Fruit fly (Drosophila melanogaster) whole organism, prepupa: ENCODE results near the gene CG32681.

Experiments used
- CG11762 ChIP-seq: fragments of 200-800 bp; sonication (Bioruptor generic); optimal IDR thresholded peaks from 3 replicates; lab custom pipeline; 2016; ENCODE audit warnings: missing biosample characterization, missing genetic modification characterization; ENCODE audit not compliant: insufficient read depth
- CG15336 ChIP-seq: fragments of 200-800 bp; sonication (Bioruptor generic); IDR thresholded peaks from 2 replicates; pipeline ENCODE4 v1.3.6; 2022; ENCODE audit warnings: missing biosample characterization, missing genetic modification characterization
- CG16779 ChIP-seq: fragments of 200-800 bp; sonication (Bioruptor generic); optimal IDR thresholded peaks from 3 replicates; lab custom pipeline; 2017; ENCODE audit warnings: missing biosample characterization, mild to moderate bottlenecking, missing genetic modification characterization
- CG31627 ChIP-seq: fragments of 200-800 bp; sonication (Bioruptor generic); optimal IDR thresholded peaks from 3 replicates; lab custom pipeline; 2016; ENCODE audit warnings: missing biosample characterization, missing genetic modification characterization
- CG6163 ChIP-seq: fragments of 200-800 bp; sonication (Bioruptor generic); IDR thresholded peaks from 3 replicates; pipeline ENCODE4 v1.3.6; 2022; ENCODE audit warnings: missing biosample characterization, missing genetic modification characterization
- CG9139 ChIP-seq: fragments of 200-800 bp; sonication (Bioruptor generic); optimal IDR thresholded peaks from 3 replicates; lab custom pipeline; 2017; ENCODE audit warnings: missing biosample characterization, mild to moderate bottlenecking, missing genetic modification characterization
- Ets21C ChIP-seq: fragments of 200-800 bp; sonication (Bioruptor generic); optimal IDR thresholded peaks from 3 replicates; lab custom pipeline; 2016; ENCODE audit warnings: missing biosample characterization, missing genetic modification characterization
- Sox102F ChIP-seq: fragments of 200-800 bp; sonication (Bioruptor generic); optimal IDR thresholded peaks from 2 replicates; lab custom pipeline; 2016; ENCODE audit warnings: missing biosample characterization, mild to moderate bottlenecking, missing genetic modification characterization
- Sox15 ChIP-seq: fragments of 200-800 bp; sonication (Bioruptor generic); optimal IDR thresholded peaks from 3 replicates; lab custom pipeline; 2016; ENCODE audit warnings: missing biosample characterization, missing genetic modification characterization
- eg ChIP-seq: fragments of 200-800 bp; sonication (Bioruptor generic); IDR thresholded peaks from 3 replicates; pipeline ENCODE4 v1.3.6; 2022; ENCODE audit warnings: missing biosample characterization, missing genetic modification characterization
- fd85E ChIP-seq: fragments of 200-800 bp; sonication (Bioruptor generic); optimal IDR thresholded peaks from 3 replicates; lab custom pipeline; 2016; ENCODE audit warnings: missing biosample characterization, missing genetic modification characterization
- pdm3 ChIP-seq: fragments of 200-800 bp; sonication (Bioruptor generic); optimal IDR thresholded peaks from 3 replicates; lab custom pipeline; 2016; ENCODE audit warnings: missing biosample characterization, missing genetic modification characterization

dm6 chrX:10331718-10332117, 49.4 kb downstream of the CG32681 start, which contains the start of gene CG15306:
- TF ChIP-seq CG31627 (GFP tag; lab: Kevin White, UChicago) = no peak
- no peak for TF ChIP-seq CG9139
- TF ChIP-seq fd85E = no peak
- TF ChIP-seq CG15336 = no peak
- TF ChIP-seq pdm3 (GFP tag; lab: Kevin White, UChicago) = no peak
- no peak for TF ChIP-seq Sox15
- no peak for TF ChIP-seq eg (GFP tag; lab: Robert Waterston, UW)
- TF ChIP-seq Sox102F (GFP tag; lab: Kevin White, UChicago) = no peak
- TF ChIP-seq CG6163 = no peak
- no peak for TF ChIP-seq CG11762 (GFP tag; lab: Kevin White, UChicago)
- TF ChIP-seq CG16779 (tag; lab: Kevin White, UChicago) = no peak
- TF ChIP-seq Ets21C = no peak
